Fruit fly (Drosophila melanogaster) whole organism, embryonic: ENCODE data around the gene CG42824.
A peak's percentile ranks its signal among the peaks of the same experiment; 100 is the strongest.

ENCODE experiments used
- Abd-B ChIP-seq: fragments of 200-800 bp; sonication (Bioruptor generic); optimal IDR thresholded peaks from 2 replicates; lab custom pipeline; 2018; ENCODE audit warnings: missing biosample characterization, mild to moderate bottlenecking, missing genetic modification characterization, moderate library complexity
- Atf-2 ChIP-seq: fragments of 200-800 bp; sonication (Bioruptor generic); optimal IDR thresholded peaks from 2 replicates; lab custom pipeline; 2016; ENCODE audit warnings: missing biosample characterization, missing genetic modification characterization
- Bgb ChIP-seq: fragments of 200-800 bp; sonication (Bioruptor generic); IDR thresholded peaks from 2 replicates; pipeline ENCODE4 v1.3.6; 2022; ENCODE audit warnings: missing biosample characterization, missing genetic modification characterization; ENCODE audit not compliant: partially characterized antibody
- C15 ChIP-seq: fragments of 200-800 bp; sonication (Bioruptor generic); IDR thresholded peaks from 3 replicates; pipeline ENCODE4 v1.3.6; 2022; ENCODE audit warnings: missing biosample characterization, missing genetic modification characterization
- CG11247 ChIP-seq: fragments of 200-800 bp; sonication (Bioruptor generic); IDR thresholded peaks from 2 replicates; pipeline ENCODE4 v1.3.6; 2022; ENCODE audit warnings: missing biosample characterization, missing genetic modification characterization
- CG12071 ChIP-seq: fragments of 200-800 bp; sonication (Bioruptor generic); optimal IDR thresholded peaks from 3 replicates; lab custom pipeline; 2018; ENCODE audit warnings: missing biosample characterization, mild to moderate bottlenecking, missing genetic modification characterization
- CG12155 ChIP-seq: fragments of 200-800 bp; sonication (Bioruptor generic); optimal IDR thresholded peaks from 3 replicates; lab custom pipeline; 2016; ENCODE audit warnings: missing biosample characterization, missing genetic modification characterization
- CG13287 ChIP-seq: fragments of 200-800 bp; sonication (Bioruptor generic); IDR thresholded peaks from 2 replicates; pipeline ENCODE4 v1.3.6; 2022; ENCODE audit warnings: missing biosample characterization, missing genetic modification characterization; ENCODE audit not compliant: partially characterized antibody
- CG14050 ChIP-seq: fragments of 200-800 bp; sonication (Bioruptor generic); IDR thresholded peaks from 3 replicates; pipeline ENCODE4 v1.3.6; 2022; ENCODE audit warnings: missing biosample characterization, missing genetic modification characterization
- CG14965 ChIP-seq: fragments of 200-800 bp; sonication (Bioruptor generic); optimal IDR thresholded peaks from 2 replicates; lab custom pipeline; 2016; ENCODE audit warnings: missing biosample characterization, missing genetic modification characterization, borderline replicate concordance
- CG18262 ChIP-seq: fragments of 200-800 bp; optimal IDR thresholded peaks from 3 replicates; lab custom pipeline; 2019; ENCODE audit warnings: missing biosample characterization, mild to moderate bottlenecking, missing genetic modification characterization, moderate library complexity
- CG18764 ChIP-seq: fragments of 200-800 bp; sonication (Bioruptor generic); optimal IDR thresholded peaks from 3 replicates; lab custom pipeline; 2016; ENCODE audit warnings: missing biosample characterization, missing genetic modification characterization
- CG4820 ChIP-seq: fragments of 200-800 bp; sonication (Bioruptor generic); optimal IDR thresholded peaks from 3 replicates; lab custom pipeline; 2016; ENCODE audit warnings: missing biosample characterization, missing genetic modification characterization
- CG4854 ChIP-seq: fragments of 200-800 bp; sonication (Bioruptor generic); optimal IDR thresholded peaks from 2 replicates; lab custom pipeline; 2016; ENCODE audit warnings: missing biosample characterization, missing genetic modification characterization, inconsistent platforms
- CG6689 ChIP-seq: fragments of 200-800 bp; sonication (Bioruptor generic); IDR thresholded peaks from 2 replicates; pipeline ENCODE4 v1.3.6; 2022; ENCODE audit warnings: missing biosample characterization, missing genetic modification characterization
- CG7839 ChIP-seq: fragments of 200-800 bp; sonication (Bioruptor generic); optimal IDR thresholded peaks from 3 replicates; lab custom pipeline; 2018; ENCODE audit warnings: missing biosample characterization, mild to moderate bottlenecking, missing genetic modification characterization, moderate library complexity
- CG8281 ChIP-seq: fragments of 200-800 bp; sonication (Bioruptor generic); optimal IDR thresholded peaks from 2 replicates; lab custom pipeline; 2018; ENCODE audit warnings: missing biosample characterization, mild to moderate bottlenecking, missing genetic modification characterization, moderate library complexity
- CG8388 ChIP-seq: fragments of 200-800 bp; sonication (Bioruptor generic); optimal IDR thresholded peaks from 2 replicates; lab custom pipeline; 2019; ENCODE audit warnings: missing biosample characterization, mild to moderate bottlenecking, missing genetic modification characterization, moderate library complexity
- Dbx ChIP-seq: fragments of 200-800 bp; sonication (Bioruptor generic); IDR thresholded peaks from 3 replicates; pipeline ENCODE4 v1.3.6; 2022; ENCODE audit warnings: missing biosample characterization, missing genetic modification characterization
- Deaf1 ChIP-seq: fragments of 200-800 bp; optimal IDR thresholded peaks from 3 replicates; lab custom pipeline; 2019; ENCODE audit warnings: missing biosample characterization, mild to moderate bottlenecking, missing genetic modification characterization, moderate library complexity
- E2f1 ChIP-seq: fragments of 200-800 bp; sonication (Bioruptor generic); IDR thresholded peaks from 2 replicates; pipeline ENCODE4 v1.3.6; 2022; ENCODE audit warnings: missing biosample characterization, missing genetic modification characterization
- HHEX ChIP-seq: fragments of 200-800 bp; sonication (Bioruptor generic); optimal IDR thresholded peaks from 3 replicates; lab custom pipeline; 2017; ENCODE audit warnings: missing biosample characterization, mild to moderate bottlenecking, missing genetic modification characterization, missing genetic modification reagents
- HLH4C ChIP-seq: fragments of 200-800 bp; sonication (Bioruptor generic); IDR thresholded peaks from 3 replicates; pipeline ENCODE4 v1.3.6; 2022; ENCODE audit warnings: missing biosample characterization, missing genetic modification characterization; ENCODE audit not compliant: partially characterized antibody
- Hmr ChIP-seq: fragments of 200-800 bp; sonication (Bioruptor generic); optimal IDR thresholded peaks from 3 replicates; lab custom pipeline; 2017; ENCODE audit warnings: mild to moderate bottlenecking, missing biosample characterization, missing genetic modification reagents, missing genetic modification characterization
- Med ChIP-seq: fragments of 200-800 bp; sonication (Bioruptor generic); peaks from one replicate; lab custom pipeline; 2016; ENCODE audit warnings: missing biosample characterization, missing genetic modification characterization, mild to moderate bottlenecking, inconsistent platforms, moderate library complexity
- Myb ChIP-seq: fragments of 200-800 bp; sonication (Bioruptor generic); optimal IDR thresholded peaks from 2 replicates; lab custom pipeline; 2016; ENCODE audit warnings: missing biosample characterization, missing genetic modification characterization
- NC2α ChIP-seq: fragments of 200-800 bp; sonication (Bioruptor generic); optimal IDR thresholded peaks from 2 replicates; lab custom pipeline; 2016; ENCODE audit warnings: missing biosample characterization, missing genetic modification characterization
- Oli ChIP-seq: fragments of 200-800 bp; sonication (Bioruptor generic); optimal IDR thresholded peaks from 2 replicates; lab custom pipeline; 2018; ENCODE audit warnings: missing biosample characterization, mild to moderate bottlenecking, missing genetic modification characterization, moderate library complexity
- Six4 ChIP-seq: fragments of 200-800 bp; sonication (Bioruptor generic); optimal IDR thresholded peaks from 2 replicates; lab custom pipeline; 2016; ENCODE audit warnings: missing biosample characterization, missing genetic modification characterization
- Xrp1 ChIP-seq: fragments of 200-800 bp; sonication (Bioruptor generic); IDR thresholded peaks from 2 replicates; pipeline ENCODE4 v1.3.6; 2022; ENCODE audit warnings: missing biosample characterization, missing genetic modification characterization
- ara ChIP-seq: fragments of 200-800 bp; sonication (Bioruptor generic); IDR thresholded peaks from 2 replicates; pipeline ENCODE4 v1.3.6; 2022; ENCODE audit warnings: missing biosample characterization, missing genetic modification characterization
- bigmax ChIP-seq: fragments of 200-800 bp; sonication (Bioruptor generic); optimal IDR thresholded peaks from 2 replicates; lab custom pipeline; 2018; ENCODE audit warnings: missing biosample characterization, mild to moderate bottlenecking, missing genetic modification characterization
- chif ChIP-seq, 2 experiments: fragments of 200-800 bp; sonication (Bioruptor generic); optimal IDR thresholded peaks; 3 replicates each; lab custom pipeline; 2016; ENCODE audit warnings: missing biosample characterization in 2 of 2, missing genetic modification characterization in 2 of 2
- chn ChIP-seq: fragments of 200-800 bp; sonication (Bioruptor generic); optimal IDR thresholded peaks from 2 replicates; lab custom pipeline; 2016; ENCODE audit warnings: missing biosample characterization, missing genetic modification characterization
- da ChIP-seq: fragments of 200-800 bp; sonication (Bioruptor generic); optimal IDR thresholded peaks from 2 replicates; lab custom pipeline; 2016; ENCODE audit warnings: missing biosample characterization, missing genetic modification characterization
- dmrt99B ChIP-seq: fragments of 200-800 bp; sonication (Bioruptor generic); optimal IDR thresholded peaks from 2 replicates; lab custom pipeline; 2018; ENCODE audit warnings: missing biosample characterization, mild to moderate bottlenecking, missing genetic modification characterization, moderate library complexity
- emc ChIP-seq: fragments of 200-800 bp; sonication (Bioruptor generic); optimal IDR thresholded peaks from 2 replicates; lab custom pipeline; 2016; ENCODE audit warnings: missing biosample characterization, missing genetic modification characterization
- jumu ChIP-seq: fragments of 200-800 bp; sonication (Bioruptor generic); optimal IDR thresholded peaks from 3 replicates; lab custom pipeline; 2016; ENCODE audit warnings: missing biosample characterization, missing genetic modification characterization
- kay ChIP-seq: fragments of 200-800 bp; sonication (Bioruptor generic); optimal IDR thresholded peaks from 2 replicates; lab custom pipeline; 2016; ENCODE audit warnings: missing biosample characterization, missing genetic modification characterization
- klu ChIP-seq: fragments of 200-800 bp; sonication (Bioruptor generic); IDR thresholded peaks from 2 replicates; pipeline ENCODE4 v1.3.6; 2022; ENCODE audit warnings: missing biosample characterization, missing genetic modification characterization
- lmd ChIP-seq: fragments of 200-800 bp; sonication (Bioruptor generic); IDR thresholded peaks from 2 replicates; pipeline ENCODE4 v1.3.6; 2022; ENCODE audit warnings: missing biosample characterization, missing genetic modification characterization
- lola ChIP-seq, 3 experiments: fragments of >200 bp in 2 of 3; fragments of 200-800 bp in 1 of 3; sonication (Bioruptor generic) in 1 of 3; optimal IDR thresholded peaks; 2 replicates each; lab custom pipeline; 2017 to 2019; ENCODE audit warnings: missing biosample characterization in 3 of 3, missing genetic modification characterization in 3 of 3, mild to moderate bottlenecking in 1 of 3, moderate library complexity in 1 of 3
- p53 ChIP-seq: fragments of 200-800 bp; sonication (Bioruptor generic); optimal IDR thresholded peaks from 2 replicates; lab custom pipeline; 2016; ENCODE audit warnings: missing biosample characterization, missing genetic modification characterization
- prd ChIP-seq, 3 experiments: fragments of >200 bp in 2 of 3; fragments of 200-800 bp in 1 of 3; sonication (Bioruptor generic) in 1 of 3; optimal IDR thresholded peaks in 2 of 3; IDR thresholded peaks in 1 of 3; 2 replicates in 2 of 3; 3 replicates in 1 of 3; pipeline versions ENCODE4 v1.3.6 to Lab custom; 2017 to 2022; ENCODE audit warnings: missing biosample characterization in 1 of 3, missing genetic modification characterization in 1 of 3
- row ChIP-seq: fragments of 200-800 bp; sonication (Bioruptor generic); IDR thresholded peaks from 3 replicates; pipeline ENCODE4 v1.3.6; 2022; ENCODE audit warnings: missing biosample characterization, missing genetic modification characterization
- sens ChIP-seq: fragments of 200-800 bp; sonication (Bioruptor generic); peaks from one replicate; lab custom pipeline; 2016; ENCODE audit warnings: missing biosample characterization, missing genetic modification characterization
- slou ChIP-seq: fragments of 200-800 bp; sonication (Bioruptor generic); optimal IDR thresholded peaks from 3 replicates; lab custom pipeline; 2016; ENCODE audit warnings: missing biosample characterization, missing genetic modification characterization
- sr ChIP-seq: fragments of 200-800 bp; sonication (Bioruptor generic); IDR thresholded peaks from 3 replicates; pipeline ENCODE4 v1.3.6; 2022; ENCODE audit warnings: missing biosample characterization, missing genetic modification characterization
- toy ChIP-seq: fragments of 200-800 bp; sonication (Bioruptor generic); IDR thresholded peaks from 2 replicates; pipeline ENCODE4 v1.3.6; 2022; ENCODE audit warnings: missing biosample characterization, missing genetic modification characterization
- trem ChIP-seq: fragments of 200-800 bp; optimal IDR thresholded peaks from 3 replicates; lab custom pipeline; 2019; ENCODE audit warnings: missing biosample characterization, mild to moderate bottlenecking, missing genetic modification characterization, moderate library complexity

Gene CG42824

dm6 chr3R:17400675-17401118 is 5.6 kb downstream of the CG42824 start (continued):
- no peak for TF ChIP-seq Bgb (GFP tag; lab: Robert Waterston, UW)
- peak; percentile 2 for TF ChIP-seq p53 (GFP tag; lab: Kevin White, UChicago)
- no peak for TF ChIP-seq chn (GFP tag; lab: Kevin White, UChicago)
- TF ChIP-seq CG8281 (tag; lab: Kevin White, UChicago): peak; percentile 3
- TF ChIP-seq prd (optimal IDR thresholded peaks at IDR 0.05; lab: Kevin White, UChicago): no peak
- peak; percentile 18; the same call in 1 of the 3 replicates for TF ChIP-seq prd (GFP tag; IDR thresholded peaks at IDR 0.05; lab: Robert Waterston, UW)
- TF ChIP-seq chif (GFP tag; optimal IDR thresholded peaks at IDR 0.05; lab: Kevin White, UChicago): peak in 1 of 2 experiments; percentile 49
- peak; percentile 34 for TF ChIP-seq CG4854
- TF ChIP-seq E2f1 (GFP tag; lab: Robert Waterston, UW): peak; percentile 48; the same call in 1 of the 2 replicates
- peak; percentile 76 for TF ChIP-seq CG7839 (tag; lab: Kevin White, UChicago)
- TF ChIP-seq CG12071 (GFP tag; lab: Kevin White, UChicago): peak; percentile 50
- TF ChIP-seq C15: no peak
- no peak for TF ChIP-seq CG6689
- peak; percentile 19; the same call in 1 of the 3 replicates for TF ChIP-seq CG14050 (GFP tag; lab: Robert Waterston, UW)
- TF ChIP-seq ara (GFP tag; lab: Robert Waterston, UW): peak; percentile 50; the same call in 1 of the 2 replicates
- no peak for TF ChIP-seq emc (GFP tag; lab: Kevin White, UChicago)
- no peak for TF ChIP-seq lola (GFP tag; optimal IDR thresholded peaks at IDR 0.05; lab: Kevin White, UChicago)
- peak; percentile 47 for TF ChIP-seq Six4 (GFP tag; lab: Kevin White, UChicago)
- TF ChIP-seq CG11247 (GFP tag; lab: Robert Waterston, UW): no peak
- TF ChIP-seq CG14965 (GFP tag; lab: Kevin White, UChicago): no peak
- peak; percentile 94 for TF ChIP-seq sens (GFP tag; lab: Kevin White, UChicago)
- no peak for TF ChIP-seq bigmax (GFP tag; lab: Kevin White, UChicago)
- peak; percentile 41 for TF ChIP-seq CG18764
- TF ChIP-seq CG13287 (GFP tag; lab: Robert Waterston, UW): no peak
- TF ChIP-seq row (GFP tag; lab: Robert Waterston, UW): peak; percentile 34; the same call in 2 of the 3 replicates
- peak; percentile 85 for TF ChIP-seq Med (GFP tag; lab: Kevin White, UChicago)
- TF ChIP-seq Deaf1 (tag; lab: Kevin White, UChicago): peak; percentile 8
- TF ChIP-seq HHEX (GFP tag; lab: Kevin White, UChicago): peak; percentile 60
- TF ChIP-seq Xrp1 (GFP tag; lab: Robert Waterston, UW): peak; percentile 57; the same call in 1 of the 2 replicates
- TF ChIP-seq NC2α: no peak
- no peak for TF ChIP-seq kay (GFP tag; lab: Kevin White, UChicago)
- TF ChIP-seq Dbx (GFP tag; lab: Robert Waterston, UW): 0 out of 3 replicates have a peak, but pooled peaks have one; percentile 28
- TF ChIP-seq toy (GFP tag; lab: Robert Waterston, UW): no peak
- TF ChIP-seq Myb (GFP tag; lab: Kevin White, UChicago): no peak
- no peak for TF ChIP-seq slou (GFP tag; lab: Kevin White, UChicago)
- TF ChIP-seq trem: peak; percentile 30
- TF ChIP-seq Oli (tag; lab: Kevin White, UChicago): no peak
- TF ChIP-seq Atf-2: no peak
- no peak for TF ChIP-seq CG12155
- TF ChIP-seq HLH4C (GFP tag; lab: Robert Waterston, UW): no peak
- TF ChIP-seq CG4820 (GFP tag; lab: Kevin White, UChicago): peak; percentile 51
- TF ChIP-seq CG8388 (GFP tag; lab: Kevin White, UChicago): peak; percentile 40
- no peak for TF ChIP-seq sr (GFP tag; lab: Robert Waterston, UW)
- TF ChIP-seq jumu: peak; percentile 2
- TF ChIP-seq klu: no peak
- TF ChIP-seq dmrt99B (tag; lab: Kevin White, UChicago): peak; percentile 78
- peak; percentile 61 for TF ChIP-seq CG18262 (tag; lab: Kevin White, UChicago)
- peak; percentile 22 for TF ChIP-seq Hmr
- TF ChIP-seq lmd: 0 out of 2 replicates have a peak, but pooled peaks have one; percentile 35
- peak; percentile 55 for TF ChIP-seq Abd-B
- no peak for TF ChIP-seq da
